Fruit fly (Drosophila melanogaster) whole organism, embryonic: Measurements from ENCODE around the gene Blos4.
A peak's percentile ranks its signal among the peaks of the same experiment; 100 is the strongest.

Experiments
- Atf-2 ChIP-seq: fragments of 200-800 bp; sonication (Bioruptor generic); optimal IDR thresholded peaks from 2 replicates; lab custom pipeline; 2016; ENCODE audit warnings: missing biosample characterization, missing genetic modification characterization
- CG10366 ChIP-seq: fragments of 200-800 bp; sonication (Bioruptor generic); IDR thresholded peaks from 2 replicates; pipeline ENCODE4 v1.3.6; 2022; ENCODE audit warnings: missing biosample characterization, missing genetic modification characterization
- CG11456 ChIP-seq: fragments of 200-800 bp; sonication (Bioruptor generic); IDR thresholded peaks from 3 replicates; pipeline ENCODE4 v1.3.6; 2022; ENCODE audit warnings: missing biosample characterization, missing genetic modification characterization
- CG11696 ChIP-seq: fragments of 200-800 bp; sonication (Bioruptor generic); IDR thresholded peaks from 2 replicates; pipeline ENCODE4 v1.3.6; 2022; ENCODE audit warnings: missing biosample characterization, missing genetic modification characterization
- CG13894 ChIP-seq: fragments of 200-800 bp; sonication (Bioruptor generic); optimal IDR thresholded peaks from 3 replicates; lab custom pipeline; 2018; ENCODE audit warnings: missing biosample characterization, mild to moderate bottlenecking, missing genetic modification characterization, moderate library complexity
- CG14710 ChIP-seq: fragments of 200-800 bp; sonication (Bioruptor generic); optimal IDR thresholded peaks from 3 replicates; lab custom pipeline; 2019; ENCODE audit warnings: missing biosample characterization, mild to moderate bottlenecking, missing genetic modification characterization, moderate library complexity
- CG1603 ChIP-seq: fragments of 200-800 bp; sonication (Bioruptor generic); optimal IDR thresholded peaks from 2 replicates; lab custom pipeline; 2019; ENCODE audit warnings: missing biosample characterization, mild to moderate bottlenecking, missing genetic modification characterization, moderate library complexity
- CG17385 ChIP-seq: fragments of 200-800 bp; sonication (Bioruptor generic); optimal IDR thresholded peaks from 3 replicates; lab custom pipeline; 2018; ENCODE audit warnings: missing biosample characterization, mild to moderate bottlenecking, missing genetic modification characterization
- CG2202 ChIP-seq: fragments of 200-800 bp; sonication (Bioruptor generic); optimal IDR thresholded peaks from 2 replicates; lab custom pipeline; 2018; ENCODE audit warnings: missing biosample characterization, mild to moderate bottlenecking, missing genetic modification characterization
- CG34422 ChIP-seq: fragments of 200-800 bp; sonication (Bioruptor generic); IDR thresholded peaks from 3 replicates; pipeline ENCODE4 v1.3.6; 2022; ENCODE audit warnings: missing biosample characterization, missing genetic modification characterization
- CG4360 ChIP-seq: fragments of 200-800 bp; sonication (Bioruptor generic); IDR thresholded peaks from 2 replicates; pipeline ENCODE4 v1.3.6; 2022; ENCODE audit warnings: missing biosample characterization, missing genetic modification characterization
- CG4617 ChIP-seq: fragments of 200-800 bp; sonication (Bioruptor generic); optimal IDR thresholded peaks from 3 replicates; lab custom pipeline; 2016; ENCODE audit warnings: missing biosample characterization, missing genetic modification characterization, borderline replicate concordance
- CG4707 ChIP-seq: fragments of 200-800 bp; sonication (Bioruptor generic); optimal IDR thresholded peaks from 2 replicates; lab custom pipeline; 2018; ENCODE audit warnings: missing biosample characterization, mild to moderate bottlenecking, missing genetic modification characterization, moderate library complexity
- CG6272 ChIP-seq: fragments of 200-800 bp; sonication (Bioruptor generic); IDR thresholded peaks from 2 replicates; pipeline ENCODE4 v1.3.6; 2022; ENCODE audit warnings: missing biosample characterization, missing genetic modification characterization
- CG8281 ChIP-seq: fragments of 200-800 bp; sonication (Bioruptor generic); optimal IDR thresholded peaks from 2 replicates; lab custom pipeline; 2018; ENCODE audit warnings: missing biosample characterization, mild to moderate bottlenecking, missing genetic modification characterization, moderate library complexity
- CG8478 ChIP-seq: fragments of >200 bp; optimal IDR thresholded peaks from 2 replicates; lab custom pipeline; 2018
- CG8924 ChIP-seq: fragments of 200-800 bp; optimal IDR thresholded peaks from 3 replicates; lab custom pipeline; 2019; ENCODE audit warnings: missing biosample characterization, mild to moderate bottlenecking, missing genetic modification characterization, moderate library complexity
- CG9817 ChIP-seq: fragments of 200-800 bp; sonication (Bioruptor generic); optimal IDR thresholded peaks from 2 replicates; lab custom pipeline; 2018; ENCODE audit warnings: missing biosample characterization, mild to moderate bottlenecking, missing genetic modification characterization, moderate library complexity
- CHES-1-like ChIP-seq: fragments of 200-800 bp; sonication (Bioruptor generic); optimal IDR thresholded peaks from 2 replicates; lab custom pipeline; 2016; ENCODE audit warnings: missing biosample characterization, missing genetic modification characterization
- ERR ChIP-seq: fragments of 200-800 bp; sonication (Bioruptor generic); optimal IDR thresholded peaks from 2 replicates; lab custom pipeline; 2016; ENCODE audit warnings: missing biosample characterization, missing genetic modification characterization
- HmgZ ChIP-seq: fragments of 200-800 bp; sonication (Bioruptor generic); optimal IDR thresholded peaks from 2 replicates; lab custom pipeline; 2018; ENCODE audit warnings: missing biosample characterization, mild to moderate bottlenecking, missing genetic modification characterization
- MBD-R2 ChIP-seq: fragments of 200-800 bp; sonication (Bioruptor generic); IDR thresholded peaks from 2 replicates; pipeline ENCODE4 v1.3.6; 2022; ENCODE audit warnings: missing biosample characterization, missing genetic modification characterization
- MESR4 ChIP-seq: fragments of 200-800 bp; sonication (Bioruptor generic); optimal IDR thresholded peaks from 2 replicates; lab custom pipeline; 2018; ENCODE audit warnings: missing biosample characterization, mild to moderate bottlenecking, missing genetic modification characterization, moderate library complexity
- Max ChIP-seq: fragments of 200-800 bp; sonication (Bioruptor generic); optimal IDR thresholded peaks from 2 replicates; lab custom pipeline; 2016; ENCODE audit warnings: missing biosample characterization, mild to moderate bottlenecking, missing genetic modification characterization
- Myb ChIP-seq: fragments of 200-800 bp; sonication (Bioruptor generic); optimal IDR thresholded peaks from 2 replicates; lab custom pipeline; 2016; ENCODE audit warnings: missing biosample characterization, missing genetic modification characterization
- Nf-YC ChIP-seq: fragments of 200-800 bp; optimal IDR thresholded peaks from 3 replicates; lab custom pipeline; 2019; ENCODE audit warnings: missing biosample characterization, mild to moderate bottlenecking, missing genetic modification characterization, moderate library complexity
- Opbp ChIP-seq: fragments of 200-800 bp; sonication (Bioruptor generic); IDR thresholded peaks from 3 replicates; pipeline ENCODE4 v1.3.6; 2022; ENCODE audit warnings: missing biosample characterization, missing genetic modification characterization; ENCODE audit not compliant: partially characterized antibody
- Pdp1 ChIP-seq, 2 experiments: fragments of 200-800 bp; sonication (Bioruptor generic); optimal IDR thresholded peaks; 3 replicates each; lab custom pipeline; 2016; ENCODE audit warnings: missing biosample characterization in 2 of 2, missing genetic modification characterization in 2 of 2, mild to moderate bottlenecking in 1 of 2, moderate library complexity in 1 of 2
- Sin3A ChIP-seq: fragments of >200 bp; optimal IDR thresholded peaks from 2 replicates; lab custom pipeline; 2018
- Sox102F ChIP-seq: fragments of 200-800 bp; sonication (Bioruptor generic); optimal IDR thresholded peaks from 2 replicates; lab custom pipeline; 2018; ENCODE audit warnings: missing biosample characterization, mild to moderate bottlenecking, missing genetic modification characterization, moderate library complexity
- Sry-δ ChIP-seq: fragments of 200-800 bp; sonication (Bioruptor generic); optimal IDR thresholded peaks from 2 replicates; lab custom pipeline; 2016; ENCODE audit warnings: missing biosample characterization, missing genetic modification characterization
- YL-1 ChIP-seq: fragments of 200-800 bp; sonication (Bioruptor generic); optimal IDR thresholded peaks from 3 replicates; lab custom pipeline; 2017; ENCODE audit warnings: missing biosample characterization, mild to moderate bottlenecking, missing genetic modification characterization
- bbx ChIP-seq: fragments of 200-800 bp; sonication (Bioruptor generic); IDR thresholded peaks from 2 replicates; pipeline ENCODE4 v1.3.6; 2022; ENCODE audit warnings: missing biosample characterization, missing genetic modification characterization; ENCODE audit not compliant: partially characterized antibody
- bigmax ChIP-seq: fragments of 200-800 bp; sonication (Bioruptor generic); optimal IDR thresholded peaks from 2 replicates; lab custom pipeline; 2018; ENCODE audit warnings: missing biosample characterization, mild to moderate bottlenecking, missing genetic modification characterization
- croc ChIP-seq: fragments of 200-800 bp; sonication (Bioruptor generic); conservative IDR thresholded peaks from 3 replicates; pipeline ENCODE4 v1.3.6; 2022; ENCODE audit warnings: missing biosample characterization, missing genetic modification characterization
- cwo ChIP-seq: fragments of 200-800 bp; sonication (Bioruptor generic); optimal IDR thresholded peaks from 3 replicates; lab custom pipeline; 2017; ENCODE audit warnings: missing biosample characterization, missing genetic modification characterization, mild to moderate bottlenecking, moderate library complexity, missing genetic modification reagents
- dmrt11E ChIP-seq: fragments of 200-800 bp; sonication (Bioruptor generic); optimal IDR thresholded peaks from 3 replicates; lab custom pipeline; 2018; ENCODE audit warnings: missing biosample characterization, mild to moderate bottlenecking, missing genetic modification characterization, moderate library complexity
- dysf ChIP-seq: fragments of 200-800 bp; sonication (Bioruptor generic); IDR thresholded peaks from 3 replicates; pipeline ENCODE4 v1.3.6; 2022; ENCODE audit warnings: missing biosample characterization, missing genetic modification characterization
- esg ChIP-seq: fragments of 200-800 bp; sonication (Bioruptor generic); conservative IDR thresholded peaks from 2 replicates; pipeline ENCODE4 v1.3.6; 2022; ENCODE audit warnings: missing biosample characterization, missing genetic modification characterization
- gcm ChIP-seq: fragments of 200-800 bp; sonication (Bioruptor generic); optimal IDR thresholded peaks from 2 replicates; lab custom pipeline; 2019; ENCODE audit warnings: missing biosample characterization, mild to moderate bottlenecking, missing genetic modification characterization, moderate library complexity
- grau ChIP-seq: fragments of 200-800 bp; optimal IDR thresholded peaks from 3 replicates; lab custom pipeline; 2019; ENCODE audit warnings: missing biosample characterization, mild to moderate bottlenecking, missing genetic modification characterization, moderate library complexity
- lbe ChIP-seq: fragments of 200-800 bp; sonication (Bioruptor generic); optimal IDR thresholded peaks from 2 replicates; lab custom pipeline; 2016; ENCODE audit warnings: missing biosample characterization, mild to moderate bottlenecking, missing genetic modification characterization
- nmo ChIP-seq: fragments of 200-800 bp; sonication (Bioruptor generic); optimal IDR thresholded peaks from 2 replicates; lab custom pipeline; 2018; ENCODE audit warnings: missing biosample characterization, mild to moderate bottlenecking, missing genetic modification characterization, moderate library complexity
- peb ChIP-seq: fragments of 200-800 bp; sonication (Bioruptor generic); IDR thresholded peaks from 2 replicates; pipeline ENCODE4 v1.3.6; 2022; ENCODE audit warnings: missing biosample characterization, missing genetic modification characterization
- pita ChIP-seq: fragments of 200-800 bp; sonication (Bioruptor generic); optimal IDR thresholded peaks from 2 replicates; lab custom pipeline; 2017; ENCODE audit warnings: missing biosample characterization, mild to moderate bottlenecking, missing genetic modification characterization
- pnt ChIP-seq: fragments of 200-800 bp; sonication (Bioruptor generic); optimal IDR thresholded peaks from 3 replicates; lab custom pipeline; 2016; ENCODE audit warnings: missing biosample characterization, missing genetic modification characterization
- rib ChIP-seq: fragments of 200-800 bp; sonication (Bioruptor generic); IDR thresholded peaks from 2 replicates; pipeline ENCODE4 v1.3.6; 2022; ENCODE audit warnings: missing biosample characterization, missing genetic modification characterization
- sens-2 ChIP-seq: fragments of 200-800 bp; sonication (Bioruptor generic); IDR thresholded peaks from 2 replicates; pipeline ENCODE4 v1.3.6; 2022; ENCODE audit warnings: missing biosample characterization, missing genetic modification characterization
- sna ChIP-seq: fragments of 200-800 bp; sonication (Bioruptor generic); IDR thresholded peaks from 2 replicates; pipeline ENCODE4 v1.3.6; 2022; ENCODE audit warnings: missing biosample characterization, missing genetic modification characterization; ENCODE audit not compliant: partially characterized antibody
- vfl ChIP-seq: fragments of 200-800 bp; sonication (Bioruptor generic); optimal IDR thresholded peaks from 2 replicates; lab custom pipeline; 2016; ENCODE audit warnings: missing biosample characterization, missing genetic modification characterization
- zf30C ChIP-seq: fragments of 200-800 bp; sonication (Bioruptor generic); optimal IDR thresholded peaks from 3 replicates; lab custom pipeline; 2018; ENCODE audit warnings: missing biosample characterization, mild to moderate bottlenecking, missing genetic modification characterization

Gene Blos4

dm6 chr3L:10885711-10886272 lies 6.9 kb downstream of the Blos4 start (continued):
- TF ChIP-seq Atf-2 (no peak), esg (no peak), Sry-δ (no peak), CG13894 (tag; lab: Kevin White, UChicago) (no peak), CHES-1-like (GFP tag; lab: Kevin White, UChicago) (no peak), nmo (peak; percentile 19), Nf-YC (tag; lab: Kevin White, UChicago) (peak; percentile 1), CG17385 (GFP tag; lab: Kevin White, UChicago) (peak; percentile 98), CG11456 (GFP tag; lab: Robert Waterston, UW) (peak; percentile 64; the same call in 1 of the 3 replicates), Sox102F (no peak), bbx (GFP tag; lab: Robert Waterston, UW) (peak; percentile 39; the same call in 1 of the 2 replicates), CG10366 (GFP tag; lab: Robert Waterston, UW) (no peak), grau (peak; percentile 11), CG6272 (GFP tag; lab: Robert Waterston, UW) (no peak), HmgZ (tag; lab: Kevin White, UChicago) (peak; percentile 20), CG14710 (peak; percentile 84), sna (GFP tag; lab: Robert Waterston, UW) (no peak), dysf (GFP tag; lab: Robert Waterston, UW) (no peak), pnt (GFP tag; lab: Kevin White, UChicago) (no peak), pita (GFP tag; lab: Kevin White, UChicago) (no peak), CG4707 (no peak), CG8281 (tag; lab: Kevin White, UChicago) (no peak), YL-1 (GFP tag; lab: Kevin White, UChicago) (peak; percentile 46), CG8924 (no peak), Myb (GFP tag; lab: Kevin White, UChicago) (peak; percentile 10), vfl (GFP tag; lab: Kevin White, UChicago) (no peak), lbe (GFP tag; lab: Kevin White, UChicago) (no peak), MBD-R2 (GFP tag; lab: Robert Waterston, UW) (peak; percentile 93), CG1603 (tag; lab: Kevin White, UChicago) (peak; percentile 48), gcm (GFP tag; lab: Kevin White, UChicago) (no peak), sens-2 (GFP tag; lab: Robert Waterston, UW) (no peak), Sin3A (peak; percentile 49), ERR (GFP tag; lab: Kevin White, UChicago) (no peak), rib (no peak), Opbp (GFP tag; lab: Robert Waterston, UW) (no peak), CG8478 (lab: Kevin White, UChicago) (no peak), bigmax (GFP tag; lab: Kevin White, UChicago) (peak; percentile 93), CG9817 (tag; lab: Kevin White, UChicago) (no peak), CG4360 (no peak), CG4617 (GFP tag; lab: Kevin White, UChicago) (peak; percentile 65), dmrt11E (no peak), zf30C (GFP tag; lab: Kevin White, UChicago) (no peak), peb (no peak), CG11696 (GFP tag; lab: Robert Waterston, UW) (no peak), Pdp1 (GFP tag; optimal IDR thresholded peaks at IDR 0.05; lab: Kevin White, UChicago) (peak in 1 of 2 experiments; percentile 91), Max (GFP tag; lab: Kevin White, UChicago) (peak; percentile 14), CG34422 (GFP tag; lab: Robert Waterston, UW) (peak; percentile 65; the same call in 1 of the 3 replicates), CG2202 (tag; lab: Kevin White, UChicago) (no peak), MESR4 (peak; percentile 63), croc (no peak), cwo (GFP tag; lab: Kevin White, UChicago) (no peak)
